Fruit fly (Drosophila melanogaster): ENCODE data around the gene Lsd-2.

- TF ChIP-seq Crg-1 (GFP tag; optimal IDR thresholded peaks at IDR 0.05), result peak; percentile 78
- peak; percentile 99 for TF ChIP-seq Mnt (GFP tag; optimal IDR thresholded peaks at IDR 0.05)
- peak; percentile 78 for TF ChIP-seq Hr96 (GFP tag; optimal IDR thresholded peaks at IDR 0.05)
- peak; percentile 51 for TF ChIP-seq CG7045 (GFP tag; optimal IDR thresholded peaks at IDR 0.05)
- peak; percentile 95 for TF ChIP-seq kay (GFP tag; ENCODE audit: borderline replicate concordance)
- peak; percentile 80 for TF ChIP-seq ovo (GFP tag; optimal IDR thresholded peaks at IDR 0.05)
- TF ChIP-seq CG7101 (tag; optimal IDR thresholded peaks at IDR 0.05), result peak; percentile 90
- peak; percentile 83 for TF ChIP-seq CG1620 (GFP tag; optimal IDR thresholded peaks at IDR 0.05)
- peak; percentile 94 for TF ChIP-seq bab1 (GFP tag; optimal IDR thresholded peaks at IDR 0.05)
- TF ChIP-seq tj (GFP tag; optimal IDR thresholded peaks at IDR 0.05), result peak; percentile 74
- TF ChIP-seq Clk (GFP tag; optimal IDR thresholded peaks at IDR 0.05), result peak; percentile 17
Observed at dm6 chrX:15085777-15086510, 9.9 kb upstream of the Lsd-2 start, which contains the start of the genes CG15027 and Dbct.
